Fruit fly (Drosophila melanogaster) whole organism, embryonic: ENCODE data around the gene CG32147.

Source experiments
- C15 ChIP-seq: fragments of 200-800 bp; sonication (Bioruptor generic); IDR thresholded peaks from 3 replicates; pipeline ENCODE4 v1.3.6; 2022; ENCODE audit warnings: missing biosample characterization, missing genetic modification characterization
- CG10267 ChIP-seq: fragments of 200-800 bp; sonication (Bioruptor generic); optimal IDR thresholded peaks from 2 replicates; lab custom pipeline; 2018; ENCODE audit warnings: missing biosample characterization, mild to moderate bottlenecking, missing genetic modification characterization, moderate library complexity
- CG11398 ChIP-seq: fragments of 200-800 bp; sonication (Bioruptor generic); optimal IDR thresholded peaks from 2 replicates; lab custom pipeline; 2016; ENCODE audit warnings: missing biosample characterization, missing genetic modification characterization
- CG12236 ChIP-seq: fragments of 200-800 bp; sonication (Bioruptor generic); optimal IDR thresholded peaks from 2 replicates; lab custom pipeline; 2016; ENCODE audit warnings: missing biosample characterization, missing genetic modification characterization
- CG12391 ChIP-seq: fragments of 200-800 bp; sonication (Bioruptor generic); optimal IDR thresholded peaks from 3 replicates; lab custom pipeline; 2018; ENCODE audit warnings: missing biosample characterization, mild to moderate bottlenecking, missing genetic modification characterization, moderate library complexity
- CG13123 ChIP-seq: fragments of 200-800 bp; sonication (Bioruptor generic); optimal IDR thresholded peaks from 2 replicates; lab custom pipeline; 2016; ENCODE audit warnings: missing biosample characterization, missing genetic modification characterization
- CG13296 ChIP-seq: fragments of 200-800 bp; sonication (Bioruptor generic); optimal IDR thresholded peaks from 3 replicates; lab custom pipeline; 2018; ENCODE audit warnings: missing biosample characterization, mild to moderate bottlenecking, missing genetic modification characterization
- CG14014 ChIP-seq: fragments of 200-800 bp; sonication (Bioruptor generic); IDR thresholded peaks from 2 replicates; pipeline ENCODE4 v1.3.6; 2022; ENCODE audit warnings: missing biosample characterization, missing genetic modification characterization
- CG15696 ChIP-seq: fragments of 200-800 bp; sonication (Bioruptor generic); optimal IDR thresholded peaks from 2 replicates; lab custom pipeline; 2019; ENCODE audit warnings: missing biosample characterization, mild to moderate bottlenecking, missing genetic modification characterization, moderate library complexity
- CG17359 ChIP-seq: fragments of 200-800 bp; sonication (Bioruptor generic); optimal IDR thresholded peaks from 3 replicates; lab custom pipeline; 2018; ENCODE audit warnings: missing biosample characterization, mild to moderate bottlenecking, missing genetic modification characterization, moderate library complexity
- CG17385 ChIP-seq: fragments of 200-800 bp; sonication (Bioruptor generic); optimal IDR thresholded peaks from 3 replicates; lab custom pipeline; 2018; ENCODE audit warnings: missing biosample characterization, mild to moderate bottlenecking, missing genetic modification characterization
- CG18262 ChIP-seq: fragments of 200-800 bp; optimal IDR thresholded peaks from 3 replicates; lab custom pipeline; 2019; ENCODE audit warnings: missing biosample characterization, mild to moderate bottlenecking, missing genetic modification characterization, moderate library complexity
- CG18476 ChIP-seq: fragments of 200-800 bp; sonication (Bioruptor generic); optimal IDR thresholded peaks from 2 replicates; lab custom pipeline; 2016; ENCODE audit warnings: missing biosample characterization, mild to moderate bottlenecking, missing genetic modification characterization
- CG2678 ChIP-seq: fragments of 200-800 bp; sonication (Bioruptor generic); optimal IDR thresholded peaks from 3 replicates; lab custom pipeline; 2019; ENCODE audit warnings: missing biosample characterization, mild to moderate bottlenecking, missing genetic modification characterization, moderate library complexity
- CG2889 ChIP-seq: fragments of 200-800 bp; sonication (Bioruptor generic); IDR thresholded peaks from 3 replicates; pipeline ENCODE4 v1.3.6; 2022; ENCODE audit warnings: missing biosample characterization, missing genetic modification characterization
- CG30403 ChIP-seq: fragments of 200-800 bp; sonication (Bioruptor generic); optimal IDR thresholded peaks from 3 replicates; lab custom pipeline; 2016; ENCODE audit warnings: missing biosample characterization, missing genetic modification characterization
- CG3281 ChIP-seq: fragments of 200-800 bp; sonication (Bioruptor generic); optimal IDR thresholded peaks from 3 replicates; lab custom pipeline; 2017; ENCODE audit warnings: missing biosample characterization, mild to moderate bottlenecking, missing genetic modification characterization
- CG5245 ChIP-seq: fragments of 200-800 bp; sonication (Bioruptor generic); optimal IDR thresholded peaks from 3 replicates; lab custom pipeline; 2016; ENCODE audit warnings: missing biosample characterization, missing genetic modification characterization
- CG6791 ChIP-seq: fragments of 200-800 bp; sonication (Bioruptor generic); IDR thresholded peaks from 3 replicates; pipeline ENCODE4 v1.3.6; 2022; ENCODE audit warnings: missing biosample characterization, missing genetic modification characterization; ENCODE audit not compliant: partially characterized antibody
- CG7372 ChIP-seq: fragments of 200-800 bp; sonication (Bioruptor generic); IDR thresholded peaks from 2 replicates; pipeline ENCODE4 v1.3.6; 2022; ENCODE audit warnings: missing biosample characterization, missing genetic modification characterization
- CG7745 ChIP-seq: fragments of 200-800 bp; sonication (Bioruptor generic); optimal IDR thresholded peaks from 2 replicates; lab custom pipeline; 2018; ENCODE audit warnings: missing biosample characterization, mild to moderate bottlenecking, missing genetic modification characterization, moderate library complexity
- CG9876 ChIP-seq: fragments of 200-800 bp; sonication (Bioruptor generic); optimal IDR thresholded peaks from 2 replicates; lab custom pipeline; 2016; ENCODE audit warnings: missing biosample characterization, missing genetic modification characterization
- Camta ChIP-seq: fragments of 200-800 bp; sonication (Bioruptor generic); optimal IDR thresholded peaks from 2 replicates; lab custom pipeline; 2016; ENCODE audit warnings: missing biosample characterization, missing genetic modification characterization
- Dip3 ChIP-seq: fragments of 200-800 bp; sonication (Bioruptor generic); optimal IDR thresholded peaks from 3 replicates; lab custom pipeline; 2016; ENCODE audit warnings: missing biosample characterization, missing genetic modification characterization
- Fer2 ChIP-seq: fragments of 200-800 bp; sonication (Bioruptor generic); optimal IDR thresholded peaks from 2 replicates; lab custom pipeline; 2018; ENCODE audit warnings: missing biosample characterization, mild to moderate bottlenecking, missing genetic modification characterization, moderate library complexity
- Mad ChIP-seq: fragments of 200-800 bp; sonication (Bioruptor generic); optimal IDR thresholded peaks from 2 replicates; lab custom pipeline; 2016; ENCODE audit warnings: missing biosample characterization, missing genetic modification characterization
- Neu2 ChIP-seq: fragments of 200-800 bp; sonication (Bioruptor generic); optimal IDR thresholded peaks from 3 replicates; lab custom pipeline; 2016; ENCODE audit warnings: missing biosample characterization, missing genetic modification characterization, borderline replicate concordance
- Rfx ChIP-seq: fragments of 200-800 bp; sonication (Bioruptor generic); IDR thresholded peaks from 2 replicates; pipeline ENCODE4 v1.3.6; 2022; ENCODE audit warnings: missing biosample characterization, missing genetic modification characterization
- Scr ChIP-seq: fragments of 200-800 bp; sonication (Bioruptor generic); IDR thresholded peaks from 2 replicates; pipeline ENCODE4 v1.3.6; 2022; ENCODE audit warnings: missing biosample characterization, missing genetic modification characterization; ENCODE audit not compliant: partially characterized antibody
- Six4 ChIP-seq: fragments of 200-800 bp; sonication (Bioruptor generic); optimal IDR thresholded peaks from 2 replicates; lab custom pipeline; 2016; ENCODE audit warnings: missing biosample characterization, missing genetic modification characterization
- Sry-δ ChIP-seq: fragments of 200-800 bp; sonication (Bioruptor generic); optimal IDR thresholded peaks from 2 replicates; lab custom pipeline; 2016; ENCODE audit warnings: missing biosample characterization, missing genetic modification characterization
- Tbp ChIP-seq: fragments of >200 bp; optimal IDR thresholded peaks from 2 replicates; lab custom pipeline; 2018; ENCODE audit warnings: missing biosample characterization, missing genetic modification characterization
- aop ChIP-seq: fragments of 200-800 bp; sonication (Bioruptor generic); IDR thresholded peaks from 2 replicates; pipeline ENCODE4 v1.3.6; 2022; ENCODE audit warnings: missing biosample characterization, missing genetic modification characterization
- ara ChIP-seq: fragments of 200-800 bp; sonication (Bioruptor generic); IDR thresholded peaks from 2 replicates; pipeline ENCODE4 v1.3.6; 2022; ENCODE audit warnings: missing biosample characterization, missing genetic modification characterization
- ase ChIP-seq: fragments of 200-800 bp; sonication (Bioruptor generic); IDR thresholded peaks from 3 replicates; pipeline ENCODE4 v1.3.6; 2022; ENCODE audit warnings: missing biosample characterization, missing genetic modification characterization
- bigmax ChIP-seq: fragments of 200-800 bp; sonication (Bioruptor generic); optimal IDR thresholded peaks from 2 replicates; lab custom pipeline; 2018; ENCODE audit warnings: missing biosample characterization, mild to moderate bottlenecking, missing genetic modification characterization
- bsh ChIP-seq, 2 experiments: fragments of 200-800 bp; sonication (Bioruptor generic); optimal IDR thresholded peaks; 2 replicates each; lab custom pipeline; 2017 to 2018; ENCODE audit warnings: mild to moderate bottlenecking in 2 of 2, missing biosample characterization in 2 of 2, missing genetic modification characterization in 2 of 2, moderate library complexity in 1 of 2
- chm ChIP-seq: fragments of 200-800 bp; sonication (Bioruptor generic); IDR thresholded peaks from 2 replicates; pipeline ENCODE4 v1.3.6; 2022; ENCODE audit warnings: missing biosample characterization, missing genetic modification characterization
- corto ChIP-seq: fragments of 200-800 bp; sonication (Bioruptor generic); optimal IDR thresholded peaks from 2 replicates; lab custom pipeline; 2016; ENCODE audit warnings: missing biosample characterization, mild to moderate bottlenecking, missing genetic modification characterization, moderate library complexity
- dan ChIP-seq: fragments of 200-800 bp; sonication (Bioruptor generic); IDR thresholded peaks from 2 replicates; pipeline ENCODE4 v1.3.6; 2022; ENCODE audit warnings: missing biosample characterization, missing genetic modification characterization
- ems ChIP-seq: fragments of 200-800 bp; sonication (Bioruptor generic); optimal IDR thresholded peaks from 3 replicates; lab custom pipeline; 2016; ENCODE audit warnings: missing biosample characterization, missing genetic modification characterization
- gem ChIP-seq: fragments of 200-800 bp; sonication (Bioruptor generic); optimal IDR thresholded peaks from 2 replicates; lab custom pipeline; 2019; ENCODE audit warnings: missing biosample characterization, mild to moderate bottlenecking, missing genetic modification characterization, moderate library complexity
- hbn ChIP-seq: fragments of 200-800 bp; sonication (Bioruptor generic); IDR thresholded peaks from 2 replicates; pipeline ENCODE4 v1.3.6; 2022; ENCODE audit warnings: missing biosample characterization, missing genetic modification characterization; ENCODE audit not compliant: partially characterized antibody
- kah ChIP-seq: fragments of 200-800 bp; sonication (Bioruptor generic); optimal IDR thresholded peaks from 2 replicates; lab custom pipeline; 2018; ENCODE audit warnings: missing biosample characterization, mild to moderate bottlenecking, missing genetic modification characterization
- kni ChIP-seq: fragments of 200-800 bp; sonication (Bioruptor generic); optimal IDR thresholded peaks from 3 replicates; lab custom pipeline; 2017; ENCODE audit warnings: mild to moderate bottlenecking, missing biosample characterization, missing genetic modification reagents, missing genetic modification characterization
- onecut ChIP-seq: fragments of 200-800 bp; sonication (Bioruptor generic); IDR thresholded peaks from 2 replicates; pipeline ENCODE4 v1.3.6; 2022; ENCODE audit warnings: missing biosample characterization, missing genetic modification characterization
- otp ChIP-seq: fragments of 200-800 bp; sonication (Bioruptor generic); IDR thresholded peaks from 3 replicates; pipeline ENCODE4, ENCODE4 v1.3.6; 2022; ENCODE audit warnings: missing biosample characterization, missing genetic modification characterization
- pfk ChIP-seq: fragments of 200-800 bp; sonication (Bioruptor generic); optimal IDR thresholded peaks from 2 replicates; lab custom pipeline; 2018; ENCODE audit warnings: missing biosample characterization, mild to moderate bottlenecking, missing genetic modification characterization, moderate library complexity
- sens ChIP-seq: fragments of 200-800 bp; sonication (Bioruptor generic); peaks from one replicate; lab custom pipeline; 2016; ENCODE audit warnings: missing biosample characterization, missing genetic modification characterization
- sens-2 ChIP-seq: fragments of 200-800 bp; sonication (Bioruptor generic); IDR thresholded peaks from 2 replicates; pipeline ENCODE4 v1.3.6; 2022; ENCODE audit warnings: missing biosample characterization, missing genetic modification characterization
- sqz ChIP-seq: fragments of 200-800 bp; sonication (Bioruptor generic); optimal IDR thresholded peaks from 3 replicates; lab custom pipeline; 2018; ENCODE audit warnings: missing biosample characterization, mild to moderate bottlenecking, missing genetic modification characterization
- z ChIP-seq: fragments of 200-800 bp; sonication (Bioruptor generic); IDR thresholded peaks from 3 replicates; pipeline ENCODE4 v1.3.6; 2022; ENCODE audit warnings: missing biosample characterization, missing genetic modification characterization
- zfh1 ChIP-seq: fragments of 200-800 bp; sonication (Bioruptor generic); IDR thresholded peaks from 3 replicates; pipeline ENCODE4 v1.3.6; 2022; ENCODE audit warnings: missing biosample characterization, missing genetic modification characterization

The CG32147 gene

DNA sequence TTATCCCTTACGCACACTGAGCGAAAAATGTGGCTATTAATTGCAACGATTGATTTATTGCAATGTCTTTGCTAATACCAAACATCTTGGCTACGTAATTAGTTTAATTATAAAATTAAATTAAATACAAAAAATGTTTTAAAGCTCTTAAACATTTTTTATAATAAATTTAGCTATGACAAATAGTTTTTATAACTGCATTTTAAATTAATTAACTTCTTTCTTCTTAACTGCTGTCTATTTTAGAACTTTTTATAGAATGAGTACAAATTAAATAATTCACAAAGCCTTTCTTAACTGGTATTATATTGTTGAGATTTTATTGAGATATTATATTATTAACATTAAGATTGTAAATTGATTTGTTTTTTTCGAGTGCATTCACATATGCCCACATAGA, 31.0 kb upstream of the CG32147 start (continued):
- TF ChIP-seq pfk (no peak), CG7372 (GFP tag; lab: Robert Waterston, UW) (no peak), ara (GFP tag; lab: Robert Waterston, UW) (no peak), Sry-δ (GFP tag; lab: Kevin White, UChicago) (no peak), corto (GFP tag; lab: Kevin White, UChicago) (no peak), hbn (GFP tag; lab: Robert Waterston, UW) (no peak), CG7745 (no peak), CG3281 (GFP tag; lab: Kevin White, UChicago) (no peak), CG9876 (GFP tag; lab: Kevin White, UChicago) (no peak), gem (tag; lab: Kevin White, UChicago) (peak; percentile 64), sqz (GFP tag; lab: Kevin White, UChicago) (no peak), zfh1 (no peak), kni (GFP tag; lab: Kevin White, UChicago) (no peak), CG15696 (no peak), CG10267 (tag; lab: Kevin White, UChicago) (peak; percentile 13), Mad (GFP tag; lab: Kevin White, UChicago) (no peak), ase (GFP tag; lab: Robert Waterston, UW) (no peak), chm (GFP tag; lab: Robert Waterston, UW) (no peak), CG11398 (GFP tag; lab: Kevin White, UChicago) (no peak), Scr (GFP tag; lab: Robert Waterston, UW) (no peak), CG17385 (no peak), z (no peak), Neu2 (GFP tag; lab: Kevin White, UChicago) (no peak), CG2889 (GFP tag; lab: Robert Waterston, UW) (no peak), Tbp (GFP tag; lab: Kevin White, UChicago) (no peak), CG13296 (no peak), Six4 (GFP tag; lab: Kevin White, UChicago) (no peak), CG14014 (no peak), CG5245 (no peak), CG17359 (tag; lab: Kevin White, UChicago) (no peak), Dip3 (no peak), CG12236 (GFP tag; lab: Kevin White, UChicago) (no peak), dan (GFP tag; lab: Robert Waterston, UW) (no peak), sens-2 (GFP tag; lab: Robert Waterston, UW) (no peak), CG6791 (GFP tag; lab: Robert Waterston, UW) (no peak), CG12391 (tag; lab: Kevin White, UChicago) (peak; percentile 45), aop (no peak), CG2678 (tag; lab: Kevin White, UChicago) (peak; percentile 57), onecut (GFP tag; lab: Robert Waterston, UW) (no peak), CG18476 (GFP tag; lab: Kevin White, UChicago) (no peak), bsh (GFP tag; optimal IDR thresholded peaks at IDR 0.05; lab: Kevin White, UChicago) (peak in 1 of 2 experiments; percentile 65), CG13123 (GFP tag; lab: Kevin White, UChicago) (no peak), otp (GFP tag; lab: Robert Waterston, UW) (no peak), Fer2 (no peak), Rfx (no peak), kah (no peak), ems (no peak), bigmax (GFP tag; lab: Kevin White, UChicago) (no peak), CG18262 (tag; lab: Kevin White, UChicago) (peak; percentile 84), Camta (GFP tag; lab: Kevin White, UChicago) (no peak), sens (GFP tag; lab: Kevin White, UChicago) (no peak), C15 (no peak), CG30403 (GFP tag; lab: Kevin White, UChicago) (no peak)
